Worm (Caenorhabditis elegans) whole organism, L4/young adult: ENCODE data around the gene col-123.

Source experiments
- W03F9.2 ChIP-seq: fragments of 150-350 bp; optimal IDR thresholded peaks from 2 replicates; lab custom pipeline; 2014; ENCODE audit warnings: missing biosample characterization, missing genetic modification characterization
- dao-5 ChIP-seq: sonication (generic microtip); optimal IDR thresholded peaks from 2 replicates; lab custom pipeline; 2016; ENCODE audit warnings: missing genotype, missing genetic modification characterization, moderate library complexity, missing compliant biosample characterization
- him-1 ChIP-seq: sonication (generic microtip); optimal IDR thresholded peaks from 2 replicates; lab custom pipeline; 2016; ENCODE audit warnings: missing genotype, missing genetic modification reagents, missing genetic modification characterization, missing compliant biosample characterization

ce11 chrIV:9872210-9872609, 50.5 kb downstream of the col-123 start:
- TF ChIP-seq him-1 (tag; lab: Kevin White, UChicago) (no peak), W03F9.2 (no peak), dao-5 (tag; lab: Kevin White, UChicago) (no peak)
